Fruit fly (Drosophila melanogaster) whole organism, embryonic: ENCODE results near the gene mil.

Experiments
- Aef1 ChIP-seq: fragments of 200-800 bp; sonication (Bioruptor generic); IDR thresholded peaks from 3 replicates; pipeline ENCODE4 v1.3.6; 2022; ENCODE audit warnings: missing biosample characterization, missing genetic modification characterization
- BEAF-32 ChIP-seq: fragments of 200-800 bp; sonication (Bioruptor generic); optimal IDR thresholded peaks from 3 replicates; lab custom pipeline; 2017; ENCODE audit warnings: missing biosample characterization, missing genetic modification characterization, mild to moderate bottlenecking, moderate library complexity, missing genetic modification reagents
- Blimp-1 ChIP-seq: fragments of 200-800 bp; sonication (Bioruptor generic); optimal IDR thresholded peaks from 3 replicates; lab custom pipeline; 2018; ENCODE audit warnings: missing biosample characterization, missing genetic modification characterization, mild to moderate bottlenecking, moderate library complexity, missing genetic modification reagents
- CG10654 ChIP-seq: fragments of 200-800 bp; sonication (Bioruptor generic); optimal IDR thresholded peaks from 2 replicates; lab custom pipeline; 2016; ENCODE audit warnings: missing biosample characterization, missing genetic modification characterization
- CG11093 ChIP-seq: fragments of 200-800 bp; sonication (Bioruptor generic); IDR thresholded peaks from 3 replicates; pipeline ENCODE4 v1.3.6; 2022; ENCODE audit warnings: missing biosample characterization, missing genetic modification characterization
- CG11560 ChIP-seq: fragments of 200-800 bp; sonication (Bioruptor generic); IDR thresholded peaks from 3 replicates; pipeline ENCODE4 v1.3.6; 2022; ENCODE audit warnings: missing biosample characterization, missing genetic modification characterization
- CG12659 ChIP-seq: fragments of 200-800 bp; sonication (Bioruptor generic); optimal IDR thresholded peaks from 3 replicates; lab custom pipeline; 2017; ENCODE audit warnings: mild to moderate bottlenecking, missing biosample characterization, missing genetic modification reagents, missing genetic modification characterization
- CG13287 ChIP-seq: fragments of 200-800 bp; sonication (Bioruptor generic); IDR thresholded peaks from 2 replicates; pipeline ENCODE4 v1.3.6; 2022; ENCODE audit warnings: missing biosample characterization, missing genetic modification characterization; ENCODE audit not compliant: partially characterized antibody
- CG15479 ChIP-seq: fragments of 200-800 bp; sonication (Bioruptor generic); optimal IDR thresholded peaks from 3 replicates; lab custom pipeline; 2019; ENCODE audit warnings: missing biosample characterization, mild to moderate bottlenecking, missing genetic modification characterization, moderate library complexity
- CG15601 ChIP-seq: fragments of 200-800 bp; sonication (Bioruptor generic); optimal IDR thresholded peaks from 3 replicates; lab custom pipeline; 2019; ENCODE audit warnings: missing biosample characterization, mild to moderate bottlenecking, missing genetic modification characterization, moderate library complexity
- CG1602 ChIP-seq: fragments of 200-800 bp; sonication (Bioruptor generic); optimal IDR thresholded peaks from 3 replicates; lab custom pipeline; 2016; ENCODE audit warnings: missing biosample characterization, missing genetic modification characterization
- CG16815 ChIP-seq: fragments of 200-800 bp; sonication (Bioruptor generic); optimal IDR thresholded peaks from 3 replicates; lab custom pipeline; 2017; ENCODE audit warnings: missing biosample characterization, mild to moderate bottlenecking, missing genetic modification characterization
- CG18619 ChIP-seq: fragments of 200-800 bp; sonication (Bioruptor generic); optimal IDR thresholded peaks from 3 replicates; lab custom pipeline; 2017; ENCODE audit warnings: missing biosample characterization, mild to moderate bottlenecking, missing genetic modification characterization
- CG4617 ChIP-seq: fragments of 200-800 bp; sonication (Bioruptor generic); optimal IDR thresholded peaks from 3 replicates; lab custom pipeline; 2016; ENCODE audit warnings: missing biosample characterization, missing genetic modification characterization, borderline replicate concordance
- CG7372 ChIP-seq: fragments of 200-800 bp; sonication (Bioruptor generic); IDR thresholded peaks from 2 replicates; pipeline ENCODE4 v1.3.6; 2022; ENCODE audit warnings: missing biosample characterization, missing genetic modification characterization
- Deaf1 ChIP-seq: fragments of 200-800 bp; optimal IDR thresholded peaks from 3 replicates; lab custom pipeline; 2019; ENCODE audit warnings: missing biosample characterization, mild to moderate bottlenecking, missing genetic modification characterization, moderate library complexity
- Dll ChIP-seq: fragments of 200-800 bp; sonication (Bioruptor generic); IDR thresholded peaks from 4 replicates; pipeline ENCODE4 v1.3.6; 2022; ENCODE audit warnings: missing biosample characterization, missing genetic modification characterization; ENCODE audit not compliant: partially characterized antibody
- Fer3 ChIP-seq: fragments of 200-800 bp; sonication (Bioruptor generic); optimal IDR thresholded peaks from 2 replicates; lab custom pipeline; 2018; ENCODE audit warnings: missing biosample characterization, mild to moderate bottlenecking, missing genetic modification characterization, moderate library complexity
- HLH4C ChIP-seq: fragments of 200-800 bp; sonication (Bioruptor generic); IDR thresholded peaks from 3 replicates; pipeline ENCODE4 v1.3.6; 2022; ENCODE audit warnings: missing biosample characterization, missing genetic modification characterization; ENCODE audit not compliant: partially characterized antibody
- MESR4 ChIP-seq: fragments of 200-800 bp; sonication (Bioruptor generic); optimal IDR thresholded peaks from 2 replicates; lab custom pipeline; 2018; ENCODE audit warnings: missing biosample characterization, mild to moderate bottlenecking, missing genetic modification characterization, moderate library complexity
- Max ChIP-seq: fragments of 200-800 bp; sonication (Bioruptor generic); optimal IDR thresholded peaks from 2 replicates; lab custom pipeline; 2016; ENCODE audit warnings: missing biosample characterization, mild to moderate bottlenecking, missing genetic modification characterization
- Med ChIP-seq: fragments of 200-800 bp; sonication (Bioruptor generic); peaks from one replicate; lab custom pipeline; 2016; ENCODE audit warnings: missing biosample characterization, missing genetic modification characterization, mild to moderate bottlenecking, inconsistent platforms, moderate library complexity
- Nf-YB ChIP-seq: fragments of 200-800 bp; sonication (Bioruptor generic); optimal IDR thresholded peaks from 3 replicates; lab custom pipeline; 2019; ENCODE audit warnings: missing biosample characterization, mild to moderate bottlenecking, missing genetic modification characterization, moderate library complexity
- Opbp ChIP-seq: fragments of 200-800 bp; sonication (Bioruptor generic); IDR thresholded peaks from 3 replicates; pipeline ENCODE4 v1.3.6; 2022; ENCODE audit warnings: missing biosample characterization, missing genetic modification characterization; ENCODE audit not compliant: partially characterized antibody
- Side ChIP-seq: fragments of 200-800 bp; sonication (Bioruptor generic); optimal IDR thresholded peaks from 2 replicates; lab custom pipeline; 2016; ENCODE audit warnings: missing biosample characterization, missing genetic modification characterization
- Ssrp ChIP-seq: fragments of 200-800 bp; sonication (Bioruptor generic); optimal IDR thresholded peaks from 2 replicates; lab custom pipeline; 2018; ENCODE audit warnings: missing biosample characterization, mild to moderate bottlenecking, missing genetic modification characterization, moderate library complexity
- Taf1 ChIP-seq: fragments of 200-800 bp; sonication (Bioruptor generic); IDR thresholded peaks from 2 replicates; pipeline ENCODE4 v1.3.6; 2022; ENCODE audit warnings: missing biosample characterization, missing genetic modification characterization
- Trl ChIP-seq, 3 experiments: fragments of >200 bp in 2 of 3; fragments of 200-800 bp in 1 of 3; sonication (Bioruptor generic) in 1 of 3; optimal IDR thresholded peaks; 2 replicates in 1 of 3; 3 replicates in 2 of 3; lab custom pipeline; 2016 to 2017; ENCODE audit warnings: missing biosample characterization in 1 of 3, missing genetic modification characterization in 1 of 3
- cas ChIP-seq: fragments of 200-800 bp; sonication (Bioruptor generic); IDR thresholded peaks from 2 replicates; pipeline ENCODE4 v1.3.6; 2022; ENCODE audit warnings: missing biosample characterization, missing genetic modification characterization
- cato ChIP-seq: fragments of 200-800 bp; sonication (Bioruptor generic); optimal IDR thresholded peaks from 2 replicates; lab custom pipeline; 2016; ENCODE audit warnings: missing biosample characterization, missing genetic modification characterization, borderline replicate concordance
- chn ChIP-seq: fragments of 200-800 bp; sonication (Bioruptor generic); optimal IDR thresholded peaks from 2 replicates; lab custom pipeline; 2016; ENCODE audit warnings: missing biosample characterization, missing genetic modification characterization
- cwo ChIP-seq: fragments of 200-800 bp; sonication (Bioruptor generic); optimal IDR thresholded peaks from 3 replicates; lab custom pipeline; 2017; ENCODE audit warnings: missing biosample characterization, missing genetic modification characterization, mild to moderate bottlenecking, moderate library complexity, missing genetic modification reagents
- emc ChIP-seq: fragments of 200-800 bp; sonication (Bioruptor generic); optimal IDR thresholded peaks from 2 replicates; lab custom pipeline; 2016; ENCODE audit warnings: missing biosample characterization, missing genetic modification characterization
- fd102C ChIP-seq: fragments of 200-800 bp; sonication (Bioruptor generic); optimal IDR thresholded peaks from 2 replicates; lab custom pipeline; 2018; ENCODE audit warnings: missing biosample characterization, mild to moderate bottlenecking, missing genetic modification characterization, moderate library complexity
- gfzf ChIP-seq: fragments of 200-800 bp; sonication (Bioruptor generic); optimal IDR thresholded peaks from 2 replicates; lab custom pipeline; 2016; ENCODE audit warnings: missing biosample characterization, mild to moderate bottlenecking, missing genetic modification characterization, moderate library complexity
- grau ChIP-seq: fragments of 200-800 bp; optimal IDR thresholded peaks from 3 replicates; lab custom pipeline; 2019; ENCODE audit warnings: missing biosample characterization, mild to moderate bottlenecking, missing genetic modification characterization, moderate library complexity
- grn ChIP-seq: fragments of 200-800 bp; sonication (Bioruptor generic); optimal IDR thresholded peaks from 3 replicates; lab custom pipeline; 2017; ENCODE audit warnings: missing biosample characterization, missing genetic modification characterization
- gro ChIP-seq: fragments of 200-800 bp; sonication (Bioruptor generic); optimal IDR thresholded peaks from 2 replicates; lab custom pipeline; 2016; ENCODE audit warnings: missing biosample characterization, missing genetic modification characterization
- hkb ChIP-seq, 2 experiments: fragments of 200-800 bp in 1 of 2; fragments of >200 bp in 1 of 2; sonication (Bioruptor generic) in 1 of 2; IDR thresholded peaks in 1 of 2; optimal IDR thresholded peaks in 1 of 2; 2 replicates each; pipeline versions ENCODE4 v1.3.6 to Lab custom; 2017 to 2022; ENCODE audit warnings: missing biosample characterization in 1 of 2, missing genetic modification characterization in 1 of 2
- mam ChIP-seq: fragments of 200-800 bp; sonication (Bioruptor generic); optimal IDR thresholded peaks from 3 replicates; lab custom pipeline; 2016; ENCODE audit warnings: missing biosample characterization, missing genetic modification characterization
- nerfin-1 ChIP-seq: fragments of 200-800 bp; sonication (Bioruptor generic); optimal IDR thresholded peaks from 3 replicates; lab custom pipeline; 2019; ENCODE audit warnings: missing biosample characterization, mild to moderate bottlenecking, missing genetic modification characterization, moderate library complexity
- nerfin-2 ChIP-seq: fragments of 200-800 bp; sonication (Bioruptor generic); IDR thresholded peaks from 2 replicates; pipeline ENCODE4 v1.3.6; 2022; ENCODE audit warnings: missing biosample characterization, missing genetic modification characterization; ENCODE audit not compliant: partially characterized antibody
- oc ChIP-seq: fragments of 200-800 bp; sonication (Bioruptor generic); optimal IDR thresholded peaks from 2 replicates; lab custom pipeline; 2018; ENCODE audit warnings: missing biosample characterization, mild to moderate bottlenecking, missing genetic modification characterization, moderate library complexity
- peb ChIP-seq: fragments of 200-800 bp; sonication (Bioruptor generic); IDR thresholded peaks from 2 replicates; pipeline ENCODE4 v1.3.6; 2022; ENCODE audit warnings: missing biosample characterization, missing genetic modification characterization
- pum ChIP-seq: fragments of 200-800 bp; sonication (Bioruptor generic); optimal IDR thresholded peaks from 2 replicates; lab custom pipeline; 2016; ENCODE audit warnings: missing biosample characterization, missing genetic modification characterization
- tap ChIP-seq: fragments of 200-800 bp; optimal IDR thresholded peaks from 3 replicates; lab custom pipeline; 2019; ENCODE audit warnings: missing biosample characterization, mild to moderate bottlenecking, missing genetic modification characterization, moderate library complexity
- trh ChIP-seq: fragments of 200-800 bp; sonication (Bioruptor generic); optimal IDR thresholded peaks from 2 replicates; lab custom pipeline; 2016; ENCODE audit warnings: missing biosample characterization, missing genetic modification characterization
- zf30C ChIP-seq: fragments of 200-800 bp; sonication (Bioruptor generic); optimal IDR thresholded peaks from 3 replicates; lab custom pipeline; 2018; ENCODE audit warnings: missing biosample characterization, mild to moderate bottlenecking, missing genetic modification characterization

mil gene

dm6 chr3R:27947682-27948245 is 35.5 kb downstream of the mil start, which contains the start of gene mfrn (continued):
- no peak for TF ChIP-seq cato (GFP tag; lab: Kevin White, UChicago)
- no peak for TF ChIP-seq peb (GFP tag; lab: Robert Waterston, UW)
- no peak for TF ChIP-seq CG7372
- no peak for TF ChIP-seq grn (GFP tag; lab: Kevin White, UChicago)
- no peak for TF ChIP-seq cwo (GFP tag; lab: Kevin White, UChicago)
- TF ChIP-seq Ssrp (tag; lab: Kevin White, UChicago) = no peak
- TF ChIP-seq Deaf1 (tag; lab: Kevin White, UChicago) = peak; percentile 49
- TF ChIP-seq Med = peak; percentile 69
- TF ChIP-seq CG18619 = no peak
- no peak for TF ChIP-seq nerfin-1 (tag; lab: Kevin White, UChicago)
- TF ChIP-seq Max (GFP tag; lab: Kevin White, UChicago) = no peak
- no peak for TF ChIP-seq CG1602 (GFP tag; lab: Kevin White, UChicago)
- TF ChIP-seq gro (GFP tag; lab: Kevin White, UChicago) = no peak
- no peak for TF ChIP-seq CG10654
- no peak for TF ChIP-seq trh
- TF ChIP-seq grau (tag; lab: Kevin White, UChicago) = no peak
- no peak for TF ChIP-seq fd102C (GFP tag; lab: Kevin White, UChicago)
- peak; percentile 46 for TF ChIP-seq CG4617
- TF ChIP-seq Aef1 (GFP tag; lab: Robert Waterston, UW) = no peak
- no peak for TF ChIP-seq CG11093
- TF ChIP-seq HLH4C (GFP tag; lab: Robert Waterston, UW) = no peak
- no peak for TF ChIP-seq Nf-YB (GFP tag; lab: Kevin White, UChicago)
- peak; percentile 30 for TF ChIP-seq BEAF-32 (GFP tag; lab: Kevin White, UChicago)
- TF ChIP-seq CG11560 (tag; lab: Robert Waterston, UW) = no peak
- no peak for TF ChIP-seq emc (GFP tag; lab: Kevin White, UChicago)
- TF ChIP-seq gfzf (GFP tag; lab: Kevin White, UChicago) = peak; percentile 84
- no peak for TF ChIP-seq oc (tag; lab: Kevin White, UChicago)
- TF ChIP-seq MESR4 (GFP tag; lab: Kevin White, UChicago) = peak; percentile 74
- TF ChIP-seq Dll (GFP tag; lab: Robert Waterston, UW) = no peak
- TF ChIP-seq Opbp (GFP tag; lab: Robert Waterston, UW) = 0 out of 3 replicates have a peak, but pooled peaks have one; percentile 24
- no peak for TF ChIP-seq CG16815 (GFP tag; lab: Kevin White, UChicago)
- no peak for TF ChIP-seq hkb (optimal IDR thresholded peaks at IDR 0.05; lab: Kevin White, UChicago)
- no peak for TF ChIP-seq hkb (GFP tag; IDR thresholded peaks at IDR 0.05; lab: Robert Waterston, UW)
- TF ChIP-seq Blimp-1 = no peak
- no peak for TF ChIP-seq CG12659 (GFP tag; lab: Kevin White, UChicago)
- TF ChIP-seq mam (GFP tag; lab: Kevin White, UChicago) = no peak
- TF ChIP-seq CG15601 (tag; lab: Kevin White, UChicago) = no peak
- no peak for TF ChIP-seq Taf1
- no peak for TF ChIP-seq Fer3
- peak; percentile 26; the same call in 1 of the 2 replicates for TF ChIP-seq CG13287 (GFP tag; lab: Robert Waterston, UW)
- 0 out of 2 replicates have a peak, but pooled peaks have one; percentile 20 for TF ChIP-seq nerfin-2 (GFP tag; lab: Robert Waterston, UW)
- no peak for TF ChIP-seq tap (tag; lab: Kevin White, UChicago)
- no peak for TF ChIP-seq Side (GFP tag; lab: Kevin White, UChicago)
- TF ChIP-seq chn = peak; percentile 10
- no peak for TF ChIP-seq cas (GFP tag; lab: Robert Waterston, UW)
- no peak for TF ChIP-seq zf30C (GFP tag; lab: Kevin White, UChicago)
- TF ChIP-seq pum (GFP tag; lab: Kevin White, UChicago) = no peak
- no peak for TF ChIP-seq Trl (optimal IDR thresholded peaks at IDR 0.05; lab: Kevin White, UChicago)
- no peak for TF ChIP-seq Trl (GFP tag; optimal IDR thresholded peaks at IDR 0.05; lab: Kevin White, UChicago)
- peak; percentile 36 for TF ChIP-seq CG15479 (GFP tag; lab: Kevin White, UChicago)
